Worm (Caenorhabditis elegans): ENCODE data around the gene Y11D7A.19.

DNA sequence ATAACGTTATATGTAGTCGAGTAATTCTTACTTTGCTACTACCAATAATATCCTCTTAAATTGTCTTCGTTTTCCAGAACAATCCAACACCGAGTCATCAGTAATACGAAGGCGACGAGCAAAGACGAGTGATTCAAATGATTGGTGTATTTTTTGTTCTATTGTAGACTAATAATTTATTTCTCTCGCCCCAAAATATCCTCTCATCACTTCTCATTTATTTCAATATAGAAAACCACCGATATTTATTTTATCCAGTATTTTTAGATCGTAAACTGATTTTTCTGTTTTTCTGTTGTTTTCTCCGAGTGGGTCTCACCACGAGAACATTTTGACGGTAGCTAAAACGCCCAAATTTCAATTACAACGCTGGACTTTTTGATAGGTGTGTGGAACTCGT, 38.7 kb downstream of the Y11D7A.19 start:
- TF ChIP-seq elt-3 (tag; optimal IDR thresholded peaks at IDR 0.05), result no peak
- no peak for TF ChIP-seq nhr-77 (tag; optimal IDR thresholded peaks at IDR 0.05)
- TF ChIP-seq mdl-1 (tag; optimal IDR thresholded peaks at IDR 0.05), result no peak
- no peak for TF ChIP-seq nhr-11 (tag; optimal IDR thresholded peaks at IDR 0.05)
- TF ChIP-seq blmp-1 (tag; optimal IDR thresholded peaks at IDR 0.05), result no peak
- no peak for TF ChIP-seq zag-1 (tag; optimal IDR thresholded peaks at IDR 0.05)
- no peak for TF ChIP-seq nhr-90 (tag; optimal IDR thresholded peaks at IDR 0.05; ENCODE audit: poor library complexity)
- TF ChIP-seq isw-1 (GFP tag; IDR thresholded peaks at IDR 0.05), result no peak
- TF ChIP-seq Y116A8C.19 (tag; optimal IDR thresholded peaks at IDR 0.05; ENCODE audit: borderline replicate concordance), result no peak
- TF ChIP-seq nhr-12 (tag; optimal IDR thresholded peaks at IDR 0.05), result no peak
- TF ChIP-seq fkh-10 (GFP tag; optimal IDR thresholded peaks at IDR 0.05), result no peak
- no peak for TF ChIP-seq ceh-90 (tag; optimal IDR thresholded peaks at IDR 0.05)
- no peak for TF ChIP-seq elt-2 (tag; optimal IDR thresholded peaks at IDR 0.05)
